Worm (Caenorhabditis elegans): Measurements from ENCODE around the gene srx-113.

srx-113 gene

ce11 chrV:12636248-12636647 lies 4.3 kb upstream of the srx-113 start:
- TF ChIP-seq ztf-1 (GFP tag; conservative IDR thresholded peaks at IDR 0.05) (no peak), mab-5 (tag; optimal IDR thresholded peaks at IDR 0.05) (peak; percentile 17), nhr-6 (tag; optimal IDR thresholded peaks at IDR 0.05) (no peak), C34F6.9 (tag; optimal IDR thresholded peaks at IDR 0.05) (peak; percentile 3), nhr-129 (tag; optimal IDR thresholded peaks at IDR 0.05) (peak; percentile 55), nhr-25 (tag; optimal IDR thresholded peaks at IDR 0.05) (peak; percentile 71), peb-1 (tag; optimal IDR thresholded peaks at IDR 0.05) (no peak), aly-2 (tag; optimal IDR thresholded peaks at IDR 0.05) (no peak), F13H6.1 (tag; optimal IDR thresholded peaks at IDR 0.05) (peak; percentile 41), sma-9 (GFP tag; optimal IDR thresholded peaks at IDR 0.05) (peak; percentile 62), sma-9 (tag; optimal IDR thresholded peaks at IDR 0.05) (no peak), fos-1 (tag; optimal IDR thresholded peaks at IDR 0.05) (no peak), lsy-2 (tag; optimal IDR thresholded peaks at IDR 0.05) (peak in 1 of 2 experiments; percentile 31), nhr-11 (tag; optimal IDR thresholded peaks at IDR 0.05) (no peak), crh-2 (tag; optimal IDR thresholded peaks at IDR 0.05) (peak; percentile 16), snpc-4 (tag; optimal IDR thresholded peaks at IDR 0.05) (no peak), zag-1 (tag; optimal IDR thresholded peaks at IDR 0.05) (no peak), nhr-10 (tag; optimal IDR thresholded peaks at IDR 0.05) (no peak), dmd-4 (tag; optimal IDR thresholded peaks at IDR 0.05) (no peak), ceh-16 (tag; optimal IDR thresholded peaks at IDR 0.05) (no peak), mbf-1 (tag; optimal IDR thresholded peaks at IDR 0.05) (no peak), nhr-77 (tag; optimal IDR thresholded peaks at IDR 0.05) (no peak), unc-39 (tag; optimal IDR thresholded peaks at IDR 0.05) (no peak), egl-27 (tag; optimal IDR thresholded peaks at IDR 0.05) (no peak), sem-4 (tag; optimal IDR thresholded peaks at IDR 0.05) (peak; percentile 24)

ce11 chrV:12635218-12635617 lies 3.3 kb upstream of the srx-113 start:
- TF ChIP-seq unc-39 (tag; optimal IDR thresholded peaks at IDR 0.05) (no peak), crh-2 (tag; optimal IDR thresholded peaks at IDR 0.05) (peak; percentile 42), sma-3 (GFP tag; optimal IDR thresholded peaks at IDR 0.05) (peak; percentile 92), sma-9 (GFP tag; optimal IDR thresholded peaks at IDR 0.05) (peak; percentile 91), sma-9 (tag; optimal IDR thresholded peaks at IDR 0.05) (no peak), nhr-11 (tag; optimal IDR thresholded peaks at IDR 0.05) (no peak), nhr-21 (tag; optimal IDR thresholded peaks at IDR 0.05) (peak; percentile 22), nhr-23 (tag; optimal IDR thresholded peaks at IDR 0.05) (no peak), aly-2 (tag; optimal IDR thresholded peaks at IDR 0.05) (no peak), fos-1 (tag; optimal IDR thresholded peaks at IDR 0.05) (peak; percentile 15), gmeb-1 (tag; optimal IDR thresholded peaks at IDR 0.05) (peak; percentile 72), egl-27 (tag; optimal IDR thresholded peaks at IDR 0.05) (no peak), mdl-1 (tag; optimal IDR thresholded peaks at IDR 0.05) (peak in 1 of 2 experiments; percentile 27), C34F6.9 (tag; optimal IDR thresholded peaks at IDR 0.05) (peak; percentile 63), nhr-129 (tag; optimal IDR thresholded peaks at IDR 0.05) (peak; percentile 83), ZK546.5 (tag; optimal IDR thresholded peaks at IDR 0.05) (no peak), ztf-4 (tag; optimal IDR thresholded peaks at IDR 0.05) (peak; percentile 4)

ce11 chrV:12634746-12635145 lies 2.8 kb upstream of the srx-113 start:
- TF ChIP-seq mbf-1 (tag; optimal IDR thresholded peaks at IDR 0.05) = no peak
- peak; percentile 55 for TF ChIP-seq sma-9 (GFP tag; optimal IDR thresholded peaks at IDR 0.05)
- TF ChIP-seq sma-9 (tag; optimal IDR thresholded peaks at IDR 0.05) = no peak

ce11 chrV:12634050-12634449 lies 2.1 kb upstream of the srx-113 start:
- TF ChIP-seq peb-1 (tag; optimal IDR thresholded peaks at IDR 0.05) = no peak
- no peak for TF ChIP-seq lin-11 (tag; optimal IDR thresholded peaks at IDR 0.05)
- no peak for TF ChIP-seq Y55F3AM.14 (GFP tag; optimal IDR thresholded peaks at IDR 0.05)
- TF ChIP-seq nhr-21 (tag; optimal IDR thresholded peaks at IDR 0.05) = no peak
- no peak for TF ChIP-seq nhr-25 (tag; optimal IDR thresholded peaks at IDR 0.05)
- TF ChIP-seq lin-13 (GFP tag; optimal IDR thresholded peaks at IDR 0.05) = no peak
- TF ChIP-seq zag-1 (tag; optimal IDR thresholded peaks at IDR 0.05) = no peak
- TF ChIP-seq aly-2 (tag; optimal IDR thresholded peaks at IDR 0.05) = no peak
- no peak for TF ChIP-seq sma-3 (GFP tag; optimal IDR thresholded peaks at IDR 0.05)
- TF ChIP-seq nhr-10 (tag; optimal IDR thresholded peaks at IDR 0.05) = no peak

ce11 chrV:12633046-12633445 lies 1.1 kb upstream of the srx-113 start:
- TF ChIP-seq ztf-11 (tag; optimal IDR thresholded peaks at IDR 0.05) (no peak), nhr-129 (tag; optimal IDR thresholded peaks at IDR 0.05) (no peak), fos-1 (tag; optimal IDR thresholded peaks at IDR 0.05) (no peak), sma-9 (GFP tag; optimal IDR thresholded peaks at IDR 0.05) (no peak), sma-9 (tag; optimal IDR thresholded peaks at IDR 0.05) (no peak), unc-55 (GFP tag; optimal IDR thresholded peaks at IDR 0.05) (no peak), unc-62 (GFP tag; optimal IDR thresholded peaks at IDR 0.05) (no peak), nhr-25 (tag; optimal IDR thresholded peaks at IDR 0.05) (no peak), lin-11 (tag; optimal IDR thresholded peaks at IDR 0.05) (no peak), snpc-4 (tag; optimal IDR thresholded peaks at IDR 0.05) (no peak), lsy-2 (tag; optimal IDR thresholded peaks at IDR 0.05) (no peak), ZK546.5 (tag; optimal IDR thresholded peaks at IDR 0.05) (no peak), elt-1 (tag; optimal IDR thresholded peaks at IDR 0.05) (no peak), nhr-237 (tag; optimal IDR thresholded peaks at IDR 0.05) (no peak), lin-13 (GFP tag; optimal IDR thresholded peaks at IDR 0.05) (no peak), blmp-1 (tag; optimal IDR thresholded peaks at IDR 0.05; ENCODE audit: insufficient read depth) (no peak)
